Fruit fly (Drosophila melanogaster): ENCODE measurements around the gene Eip63F-1.

DNA sequence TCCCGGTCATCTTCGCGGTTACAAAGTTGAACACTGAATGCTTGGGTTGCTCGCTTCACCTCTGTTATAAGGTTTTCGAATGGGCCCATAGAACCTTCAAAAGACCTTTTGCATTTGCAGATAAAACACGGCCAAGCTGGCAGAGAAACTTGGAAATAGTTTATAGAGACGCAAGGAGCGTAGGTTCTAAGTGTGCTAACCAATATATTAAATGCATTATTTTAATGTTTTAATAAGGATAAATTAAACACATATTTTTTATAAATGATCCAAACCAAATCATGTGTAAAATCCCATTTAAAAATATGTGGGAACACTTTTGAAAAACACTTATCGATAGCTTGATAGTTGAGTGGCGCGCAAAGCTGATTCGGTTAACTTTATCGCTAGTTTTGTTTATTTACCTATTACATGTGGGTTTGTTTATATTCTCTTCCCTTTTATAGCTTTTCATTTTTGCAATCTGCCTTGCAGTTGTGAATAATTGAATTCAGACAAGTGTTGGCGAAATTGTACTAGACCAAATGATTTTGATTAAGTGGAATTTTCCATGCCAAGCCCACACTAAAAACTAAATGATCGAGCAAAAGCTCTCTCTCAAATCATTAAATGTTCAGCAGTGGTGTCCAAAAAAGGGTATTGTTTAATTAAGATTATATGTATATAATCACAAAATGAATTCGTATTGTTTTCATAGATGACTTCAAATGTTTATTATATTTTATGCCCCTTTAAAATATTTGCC lies 4.8 kb upstream of the Eip63F-1 start, which contains the start of gene CG12766:
- TF ChIP-seq usp (GFP tag; optimal IDR thresholded peaks at IDR 0.05) = no peak
- TF ChIP-seq psq (optimal IDR thresholded peaks at IDR 0.05) = no peak
- no peak for TF ChIP-seq CG8478 (optimal IDR thresholded peaks at IDR 0.05)
- TF ChIP-seq EcR (GFP tag; optimal IDR thresholded peaks at IDR 0.05) = no peak
- no peak for TF ChIP-seq Dll (optimal IDR thresholded peaks at IDR 0.05)

Data from whole organism.